Worm (Caenorhabditis elegans) whole organism, L4 larva: ENCODE results near the gene fbxc-7.
"Not testable (repeated sequence)": the region's sequence is repeated elsewhere in the genome, so short reads cannot be mapped to it uniquely, and the experiment has no call there.

Source experiments
- F26F4.8 ChIP-seq: fragments of 200-800 bp; sonication (Bioruptor generic); conservative IDR thresholded peaks from 2 replicates; pipeline ENCODE4 v1.3.6; 2022; ENCODE audit warnings: missing genetic modification characterization, missing compliant biosample characterization
- F44E2.7 ChIP-seq: fragments of 200-800 bp; sonication (Bioruptor generic); IDR thresholded peaks from 2 replicates; pipeline ENCODE4 v2.1.2; 2022; ENCODE audit warnings: missing genetic modification characterization, missing compliant biosample characterization
- F49E8.2 ChIP-seq: sonication (generic microtip); optimal IDR thresholded peaks from 2 replicates; lab custom pipeline; 2016; ENCODE audit warnings: missing compliant biosample characterization, mild to moderate bottlenecking, missing genetic modification characterization, borderline replicate concordance
- ceh-20 ChIP-seq: fragments of 200-800 bp; sonication (Bioruptor generic); IDR thresholded peaks from 2 replicates; pipeline ENCODE4 v1.3.6; 2022; ENCODE audit warnings: missing genetic modification reagents, missing genetic modification characterization, missing compliant biosample characterization
- duxl-1 ChIP-seq: sonication (generic microtip); optimal IDR thresholded peaks from 2 replicates; lab custom pipeline; 2016; ENCODE audit warnings: mild to moderate bottlenecking, missing genetic modification characterization, moderate library complexity, missing compliant biosample characterization; ENCODE audit not compliant: poor library complexity
- lim-7 ChIP-seq: fragments of 200-800 bp; sonication (Bioruptor generic); IDR thresholded peaks from 2 replicates; pipeline ENCODE4 v1.3.6; 2022; ENCODE audit warnings: missing genetic modification characterization, missing compliant biosample characterization
- lin-1 ChIP-seq: fragments of 200-800 bp; sonication (Bioruptor generic); IDR thresholded peaks from 2 replicates; pipeline ENCODE4 v1.3.6; 2022; ENCODE audit warnings: missing genetic modification reagents, missing genetic modification characterization, missing compliant biosample characterization
- nhr-10 ChIP-seq: fragments of 150-350 bp; optimal IDR thresholded peaks from 2 replicates; lab custom pipeline; 2014; ENCODE audit warnings: missing biosample characterization, missing genetic modification characterization
- nhr-11 ChIP-seq: fragments of 150-350 bp; optimal IDR thresholded peaks from 2 replicates; lab custom pipeline; 2014; ENCODE audit warnings: missing biosample characterization, missing genetic modification characterization
- skn-1 ChIP-seq: fragments of 150-350 bp; optimal IDR thresholded peaks from 2 replicates; lab custom pipeline; 2014; ENCODE audit warnings: missing biosample characterization, missing genetic modification characterization
- unc-62 ChIP-seq, 3 experiments: fragments of 150-350 bp in 1 of 3; sonication (generic microtip); optimal IDR thresholded peaks in 2 of 3; peaks in 1 of 3; 1 replicate in 1 of 3; 2 replicates in 2 of 3; lab custom pipeline; 2014 to 2017; ENCODE audit warnings: missing biosample characterization in 3 of 3, missing genetic modification characterization in 3 of 3, missing genetic modification reagents in 3 of 3, missing genotype in 1 of 3
- vab-7 ChIP-seq: fragments of 200-800 bp; sonication (Bioruptor generic); IDR thresholded peaks from 2 replicates; pipeline ENCODE4 v1.3.6; 2022; ENCODE audit warnings: missing genetic modification reagents, missing genetic modification characterization, missing compliant biosample characterization
- zip-2 ChIP-seq: fragments of 150-350 bp; optimal IDR thresholded peaks from 2 replicates; lab custom pipeline; 2014; ENCODE audit warnings: missing biosample characterization, missing genetic modification characterization
- ztf-11 ChIP-seq: fragments of 150-350 bp; optimal IDR thresholded peaks from 2 replicates; lab custom pipeline; 2014; ENCODE audit warnings: missing biosample characterization, missing genetic modification characterization

The fbxc-7 gene

ce11 chrII:994231-994630 lies 39.5 kb downstream of the fbxc-7 start, which contains the start of gene F45D11.7:
F45D11.7 (plus strand) TSS chrII:994531.
- not testable (repeated sequence) for TF ChIP-seq F26F4.8 (GFP tag; lab: Robert Waterston, UW); F44E2.7; unc-62 (GFP tag; optimal IDR thresholded peaks at IDR 0.05 in 1 of 2; lab: Kevin White, UChicago); unc-62 (tag; optimal IDR thresholded peaks at IDR 0.05; lab: Kevin White, UChicago)

ce11 chrII:996112-996511 lies 41.4 kb downstream of the fbxc-7 start, which contains the start of gene F45D11.11:
F45D11.11 (minus strand) TSS chrII:996212.
- not testable (repeated sequence) for TF ChIP-seq duxl-1, zip-2, nhr-11 (tag; lab: Kevin White, UChicago)

- TF ChIP-seq ceh-20 (GFP tag; lab: Robert Waterston, UW): no peak
- TF ChIP-seq vab-7 (GFP tag; lab: Robert Waterston, UW): no peak
- no peak for TF ChIP-seq ztf-11 (tag; lab: Kevin White, UChicago)
- no peak for TF ChIP-seq lin-1 (GFP tag; lab: Robert Waterston, UW)
- TF ChIP-seq nhr-10 (tag; lab: Kevin White, UChicago): no peak
- no peak for TF ChIP-seq lim-7 (GFP tag; lab: Robert Waterston, UW)
- TF ChIP-seq skn-1 (tag; lab: Kevin White, UChicago): no peak
- TF ChIP-seq nhr-11 (tag; lab: Kevin White, UChicago): no peak
Observed at ce11 chrII:999493-999892, 44.8 kb downstream of the fbxc-7 start, which contains the start of gene fbxb-29. fbxb-29 (minus strand) TSS chrII:999593.

- no peak for TF ChIP-seq F49E8.2 (tag; lab: Kevin White, UChicago)
Observed at ce11 chrII:1001351-1001750, 46.6 kb downstream of the fbxc-7 start, which contains the start of the genes fbxb-30 and F45D11.5. fbxb-30 (minus strand) TSS chrII:1001451. F45D11.5 (plus strand) TSS chrII:1001702.
